Worm (Caenorhabditis elegans) whole organism, L3 larva: Measurements from ENCODE around the gene lys-7.

ENCODE experiments used
- R02D3.7 ChIP-seq: fragments of 150-350 bp; optimal IDR thresholded peaks from 2 replicates; lab custom pipeline; 2014; ENCODE audit warnings: missing biosample characterization, missing genetic modification characterization
- ama-1 ChIP-seq: fragments of 150-350 bp; optimal IDR thresholded peaks from 2 replicates; lab custom pipeline; 2018
- egl-27 ChIP-seq: sonication (generic microtip); optimal IDR thresholded peaks from 4 replicates; lab custom pipeline; 2017; ENCODE audit warnings: missing biosample characterization, missing genetic modification reagents, missing genetic modification characterization
- elt-3 ChIP-seq, 3 experiments: fragments of 150-350 bp in 1 of 3; sonication (generic microtip) in 2 of 3; optimal IDR thresholded peaks; 2 replicates in 2 of 3; 4 replicates in 1 of 3; lab custom pipeline; 2014 to 2017; ENCODE audit warnings: missing biosample characterization in 3 of 3, missing genetic modification characterization in 3 of 3
- nhr-11 ChIP-seq: fragments of 150-350 bp; optimal IDR thresholded peaks from 2 replicates; lab custom pipeline; 2014; ENCODE audit warnings: missing biosample characterization, missing genetic modification characterization
- nhr-28 ChIP-seq: fragments of 150-350 bp; optimal IDR thresholded peaks from 2 replicates; lab custom pipeline; 2014; ENCODE audit warnings: missing biosample characterization, missing genetic modification characterization
- nhr-76 ChIP-seq: fragments of 150-350 bp; sonication (generic microtip); optimal IDR thresholded peaks from 5 replicates; lab custom pipeline; 2014; ENCODE audit warnings: missing biosample characterization, missing genetic modification characterization

DNA sequence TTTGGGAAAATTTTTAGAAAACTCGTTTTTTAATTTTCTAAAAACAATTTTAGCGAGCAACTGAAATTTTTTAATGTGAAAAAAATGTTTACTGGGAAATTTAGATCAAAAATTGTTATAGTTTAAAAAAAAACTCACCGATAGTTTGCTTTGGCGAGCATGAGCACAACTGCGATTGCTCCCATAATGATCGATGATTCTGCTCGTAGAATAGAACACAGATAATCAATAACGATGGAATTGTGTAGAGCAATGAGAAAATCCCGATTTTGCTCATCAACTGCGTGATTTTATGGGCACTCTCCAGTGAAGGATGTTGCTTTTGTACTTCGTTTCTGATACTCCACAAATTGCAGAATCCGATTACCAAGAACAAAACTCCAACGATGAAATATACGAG, 39.8 kb downstream of the lys-7 start:
- TF ChIP-seq ama-1 (lab: Kevin White, UChicago) (no peak), egl-27 (tag; lab: Kevin White, UChicago) (no peak), elt-3 (tag; optimal IDR thresholded peaks at IDR 0.05; lab: Kevin White, UChicago) (no peak), nhr-28 (tag; lab: Kevin White, UChicago) (no peak), R02D3.7 (tag; lab: Kevin White, UChicago) (no peak), nhr-76 (tag; lab: Kevin White, UChicago) (no peak), nhr-11 (tag; lab: Kevin White, UChicago) (no peak)
